Fruit fly (Drosophila melanogaster) whole organism, adult: ENCODE results near the gene CG6236.

Experiments
- CG11617 ChIP-seq: fragments of 200-800 bp; sonication (Bioruptor generic); optimal IDR thresholded peaks from 2 replicates; lab custom pipeline; 2017; ENCODE audit warnings: mild to moderate bottlenecking, missing biosample characterization, missing genetic modification reagents, missing genetic modification characterization
- CG12768 ChIP-seq: fragments of 200-800 bp; sonication (Bioruptor generic); optimal IDR thresholded peaks from 2 replicates; lab custom pipeline; 2017; ENCODE audit warnings: missing biosample characterization, missing genetic modification characterization, mild to moderate bottlenecking, moderate library complexity, missing genetic modification reagents
- CG14711 ChIP-seq: fragments of 200-800 bp; sonication (Bioruptor generic); optimal IDR thresholded peaks from 2 replicates; lab custom pipeline; 2018; ENCODE audit warnings: missing biosample characterization, mild to moderate bottlenecking, missing genetic modification characterization, moderate library complexity
- CG1620 ChIP-seq: fragments of 200-800 bp; sonication (Bioruptor generic); optimal IDR thresholded peaks from 2 replicates; lab custom pipeline; 2016; ENCODE audit warnings: missing biosample characterization, missing genetic modification characterization
- CG33017 ChIP-seq: fragments of 200-800 bp; sonication (Bioruptor generic); optimal IDR thresholded peaks from 2 replicates; lab custom pipeline; 2018; ENCODE audit warnings: missing biosample characterization, mild to moderate bottlenecking, missing genetic modification characterization, moderate library complexity
- CG5204 ChIP-seq: fragments of 200-800 bp; sonication (Bioruptor generic); optimal IDR thresholded peaks from 2 replicates; lab custom pipeline; 2016; ENCODE audit warnings: missing biosample characterization, missing genetic modification characterization
- CG7045 ChIP-seq: fragments of 200-800 bp; sonication (Bioruptor generic); optimal IDR thresholded peaks from 2 replicates; lab custom pipeline; 2017; ENCODE audit warnings: missing biosample characterization, mild to moderate bottlenecking, missing genetic modification characterization
- CG7101 ChIP-seq: fragments of 200-800 bp; sonication (Bioruptor generic); optimal IDR thresholded peaks from 2 replicates; lab custom pipeline; 2018; ENCODE audit warnings: missing biosample characterization, mild to moderate bottlenecking, missing genetic modification characterization, moderate library complexity
- Clk ChIP-seq: fragments of 200-800 bp; sonication (Bioruptor generic); optimal IDR thresholded peaks from 2 replicates; lab custom pipeline; 2017; ENCODE audit warnings: missing biosample characterization, missing genetic modification characterization
- Crg-1 ChIP-seq: fragments of 200-800 bp; sonication (Bioruptor generic); optimal IDR thresholded peaks from 2 replicates; lab custom pipeline; 2016; ENCODE audit warnings: missing biosample characterization, missing genetic modification characterization
- Hr96 ChIP-seq: fragments of 200-800 bp; sonication (Bioruptor generic); optimal IDR thresholded peaks from 2 replicates; lab custom pipeline; 2016; ENCODE audit warnings: missing biosample characterization, missing genetic modification characterization
- Mnt ChIP-seq: fragments of 200-800 bp; sonication (Bioruptor generic); optimal IDR thresholded peaks from 2 replicates; lab custom pipeline; 2016; ENCODE audit warnings: missing biosample characterization, mild to moderate bottlenecking, missing genetic modification characterization
- bab1 ChIP-seq: fragments of 200-800 bp; sonication (Bioruptor generic); optimal IDR thresholded peaks from 3 replicates; lab custom pipeline; 2019; ENCODE audit warnings: missing biosample characterization, mild to moderate bottlenecking, missing genetic modification characterization, moderate library complexity
- cic ChIP-seq: fragments of 200-800 bp; sonication (Bioruptor generic); optimal IDR thresholded peaks from 2 replicates; lab custom pipeline; 2017; ENCODE audit warnings: missing biosample characterization, mild to moderate bottlenecking, missing genetic modification characterization, moderate library complexity
- cnc ChIP-seq, 2 experiments: fragments of >200 bp; optimal IDR thresholded peaks; 2 replicates each; lab custom pipeline; 2017
- kay ChIP-seq: fragments of 200-800 bp; sonication (Bioruptor generic); peaks from one replicate; lab custom pipeline; 2016; ENCODE audit warnings: missing biosample characterization, missing genetic modification characterization, borderline replicate concordance
- ovo ChIP-seq: fragments of 200-800 bp; sonication (Bioruptor generic); optimal IDR thresholded peaks from 2 replicates; lab custom pipeline; 2016; ENCODE audit warnings: missing biosample characterization, missing genetic modification characterization
- pad ChIP-seq: fragments of 200-800 bp; sonication (Bioruptor generic); optimal IDR thresholded peaks from 3 replicates; lab custom pipeline; 2017; ENCODE audit warnings: missing biosample characterization, missing genetic modification characterization, mild to moderate bottlenecking, moderate library complexity, missing genetic modification reagents
- tj ChIP-seq: fragments of 200-800 bp; sonication (Bioruptor generic); optimal IDR thresholded peaks from 3 replicates; lab custom pipeline; 2017; ENCODE audit warnings: missing biosample characterization, mild to moderate bottlenecking, missing genetic modification characterization, moderate library complexity
- toe ChIP-seq: fragments of 200-800 bp; sonication (Bioruptor generic); optimal IDR thresholded peaks from 2 replicates; lab custom pipeline; 2016; ENCODE audit warnings: missing biosample characterization, missing genetic modification characterization

The CG6236 gene

DNA sequence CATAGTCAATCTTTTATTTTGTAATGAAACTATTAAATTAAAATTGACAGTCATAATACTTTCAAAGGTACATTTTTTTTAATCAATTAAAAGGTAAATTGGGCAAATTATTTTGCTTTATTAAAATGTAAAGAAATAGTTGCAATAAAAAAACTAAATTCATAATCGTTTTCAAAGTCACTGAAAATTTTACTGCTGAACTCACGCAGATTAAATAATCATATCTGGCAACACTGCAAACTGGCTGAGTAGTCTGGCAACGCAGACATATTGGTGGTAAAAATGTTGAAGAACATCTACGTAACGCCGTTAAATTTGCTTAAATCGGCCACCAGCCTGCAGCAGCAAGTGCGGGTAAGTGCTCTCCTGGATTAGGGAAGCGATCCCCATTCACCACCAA lies 2.4 kb upstream of the CG6236 start, which contains the start of gene mRpL9:
mRpL9 (plus strand) TSS at position 267 of the 400 bp plus-strand sequence.
- TF ChIP-seq CG7101 (tag; lab: Kevin White, UChicago) (peak; percentile 57), cnc (optimal IDR thresholded peaks at IDR 0.05; lab: Kevin White, UChicago) (no peak), CG14711 (tag; lab: Kevin White, UChicago) (peak; percentile 43), CG1620 (peak; percentile 46), bab1 (GFP tag; lab: Kevin White, UChicago) (peak; percentile 30), Clk (GFP tag; lab: Kevin White, UChicago) (no peak), CG33017 (tag; lab: Kevin White, UChicago) (no peak), CG5204 (GFP tag; lab: Kevin White, UChicago) (no peak), toe (GFP tag; lab: Kevin White, UChicago) (no peak), Hr96 (GFP tag; lab: Kevin White, UChicago) (no peak), tj (GFP tag; lab: Kevin White, UChicago) (no peak), Mnt (GFP tag; lab: Kevin White, UChicago) (peak; percentile 36)

- TF ChIP-seq cic (GFP tag; lab: Kevin White, UChicago) (no peak), kay (GFP tag; lab: Kevin White, UChicago) (no peak), CG12768 (GFP tag; lab: Kevin White, UChicago) (no peak), pad (no peak), tj (GFP tag; lab: Kevin White, UChicago) (no peak), CG7101 (tag; lab: Kevin White, UChicago) (no peak), toe (GFP tag; lab: Kevin White, UChicago) (no peak), Clk (GFP tag; lab: Kevin White, UChicago) (no peak), Mnt (GFP tag; lab: Kevin White, UChicago) (no peak), CG1620 (no peak), CG33017 (tag; lab: Kevin White, UChicago) (no peak), CG5204 (GFP tag; lab: Kevin White, UChicago) (no peak), Crg-1 (GFP tag; lab: Kevin White, UChicago) (no peak)
Observed at dm6 chr3R:15320747-15321085, 7.4 kb downstream of the CG6236 start, which contains the start of gene ear. TSS of gene ear (plus strand) at chr3R:15320756.

- TF ChIP-seq CG11617 (GFP tag; lab: Kevin White, UChicago): peak; percentile 73
- TF ChIP-seq bab1 (GFP tag; lab: Kevin White, UChicago): peak; percentile 42
- peak; percentile 62 for TF ChIP-seq CG33017 (tag; lab: Kevin White, UChicago)
- TF ChIP-seq pad: peak; percentile 43
- peak; percentile 48 for TF ChIP-seq toe (GFP tag; lab: Kevin White, UChicago)
- TF ChIP-seq Crg-1 (GFP tag; lab: Kevin White, UChicago): no peak
- TF ChIP-seq ovo (GFP tag; lab: Kevin White, UChicago): peak; percentile 7
- peak; percentile 37 for TF ChIP-seq CG12768 (GFP tag; lab: Kevin White, UChicago)
- no peak for TF ChIP-seq Clk (GFP tag; lab: Kevin White, UChicago)
- peak; percentile 32 for TF ChIP-seq CG1620
- peak; percentile 42 for TF ChIP-seq tj (GFP tag; lab: Kevin White, UChicago)
- TF ChIP-seq CG7101 (tag; lab: Kevin White, UChicago): peak; percentile 76
- TF ChIP-seq CG7045 (GFP tag; lab: Kevin White, UChicago): peak; percentile 53
- peak; percentile 27 for TF ChIP-seq Mnt (GFP tag; lab: Kevin White, UChicago)
- TF ChIP-seq Hr96 (GFP tag; lab: Kevin White, UChicago): no peak
- peak; percentile 34 for TF ChIP-seq CG14711 (tag; lab: Kevin White, UChicago)
- no peak for TF ChIP-seq cic (GFP tag; lab: Kevin White, UChicago)
- TF ChIP-seq kay (GFP tag; lab: Kevin White, UChicago): no peak
- TF ChIP-seq cnc (optimal IDR thresholded peaks at IDR 0.05; lab: Kevin White, UChicago): peak in 1 of 2 experiments; percentile 38
- peak; percentile 73 for TF ChIP-seq CG5204 (GFP tag; lab: Kevin White, UChicago)
Observed at dm6 chr3R:15319912-15320746, 7.9 kb downstream of the CG6236 start, which contains the start of the genes CG6276 and CG44040. TSS of gene CG6276 (minus strand) at chr3R:15320069. TSS of gene CG44040 (plus strand) at chr3R:15320378.

dm6 chr3R:15316326-15316725 lies 11.7 kb downstream of the CG6236 start, which contains the start of gene CG14866:
TSS of gene CG14866 (plus strand) at chr3R:15316471.
- TF ChIP-seq ovo (GFP tag; lab: Kevin White, UChicago): no peak

- TF ChIP-seq cnc (optimal IDR thresholded peaks at IDR 0.05; lab: Kevin White, UChicago): no peak
- TF ChIP-seq CG7045 (GFP tag; lab: Kevin White, UChicago): no peak
- no peak for TF ChIP-seq cic (GFP tag; lab: Kevin White, UChicago)
- no peak for TF ChIP-seq CG11617 (GFP tag; lab: Kevin White, UChicago)
- no peak for TF ChIP-seq CG12768 (GFP tag; lab: Kevin White, UChicago)
- no peak for TF ChIP-seq ovo (GFP tag; lab: Kevin White, UChicago)
- no peak for TF ChIP-seq Hr96 (GFP tag; lab: Kevin White, UChicago)
- TF ChIP-seq Clk (GFP tag; lab: Kevin White, UChicago): no peak
- no peak for TF ChIP-seq Mnt (GFP tag; lab: Kevin White, UChicago)
- TF ChIP-seq toe (GFP tag; lab: Kevin White, UChicago): no peak
Observed at dm6 chr3R:15313836-15314235, 14.2 kb downstream of the CG6236 start.

- no peak for TF ChIP-seq CG7101 (tag; lab: Kevin White, UChicago)
- no peak for TF ChIP-seq Mnt (GFP tag; lab: Kevin White, UChicago)
- TF ChIP-seq Hr96 (GFP tag; lab: Kevin White, UChicago): no peak
- TF ChIP-seq kay (GFP tag; lab: Kevin White, UChicago): no peak
- TF ChIP-seq CG33017 (tag; lab: Kevin White, UChicago): no peak
- TF ChIP-seq ovo (GFP tag; lab: Kevin White, UChicago): no peak
- no peak for TF ChIP-seq toe (GFP tag; lab: Kevin White, UChicago)
- TF ChIP-seq CG1620: no peak
- no peak for TF ChIP-seq cnc (optimal IDR thresholded peaks at IDR 0.05; lab: Kevin White, UChicago)
- no peak for TF ChIP-seq bab1 (GFP tag; lab: Kevin White, UChicago)
- TF ChIP-seq CG5204 (GFP tag; lab: Kevin White, UChicago): no peak
Observed at dm6 chr3R:15310695-15311094, 17.4 kb downstream of the CG6236 start.
